Worm (Caenorhabditis elegans) whole organism, L3 larva: ENCODE measurements around the gene hrg-5.
"Not testable (repeated sequence)": the region's sequence is repeated elsewhere in the genome, so short reads cannot be mapped to it uniquely, and the experiment has no call there.

Source experiments
- R02D3.7 ChIP-seq: fragments of 150-350 bp; optimal IDR thresholded peaks from 2 replicates; lab custom pipeline; 2014; ENCODE audit warnings: missing biosample characterization, missing genetic modification characterization
- aly-2 ChIP-seq: fragments of 150-350 bp; optimal IDR thresholded peaks from 2 replicates; lab custom pipeline; 2014; ENCODE audit warnings: missing biosample characterization, missing genetic modification characterization
- egl-27 ChIP-seq: sonication (generic microtip); optimal IDR thresholded peaks from 4 replicates; lab custom pipeline; 2017; ENCODE audit warnings: missing biosample characterization, missing genetic modification reagents, missing genetic modification characterization
- fkh-10 ChIP-seq: sonication (generic microtip); optimal IDR thresholded peaks from 2 replicates; lab custom pipeline; 2017; ENCODE audit warnings: missing biosample characterization, missing genetic modification reagents, missing genetic modification characterization
- nhr-25 ChIP-seq: sonication (generic microtip); optimal IDR thresholded peaks from 2 replicates; lab custom pipeline; 2017; ENCODE audit warnings: missing biosample characterization, missing genetic modification characterization
- unc-62 ChIP-seq: fragments of 150-350 bp; sonication (generic microtip); optimal IDR thresholded peaks from 4 replicates; lab custom pipeline; 2014; ENCODE audit warnings: missing biosample characterization, missing genetic modification reagents, missing genetic modification characterization

DNA sequence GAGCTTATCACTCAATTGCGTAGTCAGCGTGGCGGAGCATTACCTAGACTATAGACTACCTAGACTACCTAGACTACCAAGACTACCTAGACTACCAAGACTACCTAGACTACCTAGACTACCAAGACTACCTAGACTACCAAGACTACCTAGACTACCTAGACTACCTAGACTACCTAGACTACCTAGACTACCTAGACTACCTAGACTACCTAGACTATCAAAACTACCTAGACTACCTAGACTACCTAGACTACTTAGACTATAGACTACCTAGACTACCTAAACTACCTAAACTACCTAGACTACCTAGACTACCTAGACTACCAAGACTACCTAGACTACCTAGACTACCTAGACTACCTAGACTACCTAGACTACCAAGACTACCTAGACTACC lies 41.7 kb upstream of the hrg-5 start:
- not testable (repeated sequence) for TF ChIP-seq egl-27 (tag; lab: Kevin White, UChicago); fkh-10 (GFP tag; lab: Kevin White, UChicago); nhr-25; unc-62; R02D3.7; aly-2 (tag; lab: Kevin White, UChicago)
